Fruit fly (Drosophila melanogaster): ENCODE results near the gene CG12194.

CG12194 gene

dm6 chr2L:4801705-4802216 is 36.4 kb upstream of the CG12194 start, which contains the start of gene slf:
Gene slf, minus strand, starts transcription at chr2L:4801923.
- TF ChIP-seq kay (GFP tag; ENCODE audit: borderline replicate concordance), result no peak
- TF ChIP-seq CG33017 (tag; optimal IDR thresholded peaks at IDR 0.05), result no peak
- no peak for TF ChIP-seq cic (GFP tag; optimal IDR thresholded peaks at IDR 0.05)
- TF ChIP-seq cnc (optimal IDR thresholded peaks at IDR 0.05), result no peak
- no peak for TF ChIP-seq CG5204 (GFP tag; optimal IDR thresholded peaks at IDR 0.05)
- TF ChIP-seq CG7045 (GFP tag; optimal IDR thresholded peaks at IDR 0.05), result no peak
- TF ChIP-seq bab1 (GFP tag; optimal IDR thresholded peaks at IDR 0.05), result no peak
- no peak for TF ChIP-seq ovo (GFP tag; optimal IDR thresholded peaks at IDR 0.05)
- TF ChIP-seq CG14711 (tag; optimal IDR thresholded peaks at IDR 0.05), result no peak

dm6 chr2L:4806109-4806508 is 32.0 kb upstream of the CG12194 start:
- TF ChIP-seq Clk (GFP tag; optimal IDR thresholded peaks at IDR 0.05) (no peak), kay (GFP tag; ENCODE audit: borderline replicate concordance) (no peak), CG33017 (tag; optimal IDR thresholded peaks at IDR 0.05) (no peak), Hr96 (GFP tag; optimal IDR thresholded peaks at IDR 0.05) (no peak), CG11617 (GFP tag; optimal IDR thresholded peaks at IDR 0.05) (no peak), pad (GFP tag; optimal IDR thresholded peaks at IDR 0.05) (no peak), CG14711 (tag; optimal IDR thresholded peaks at IDR 0.05) (no peak), CG12768 (GFP tag; optimal IDR thresholded peaks at IDR 0.05) (no peak), bab1 (GFP tag; optimal IDR thresholded peaks at IDR 0.05) (no peak), tj (GFP tag; optimal IDR thresholded peaks at IDR 0.05) (no peak)

- TF ChIP-seq kay (GFP tag; ENCODE audit: borderline replicate concordance) (peak; percentile 58), cnc (optimal IDR thresholded peaks at IDR 0.05) (no peak)
Observed at dm6 chr2L:4807953-4808604, 30.1 kb upstream of the CG12194 start.

DNA sequence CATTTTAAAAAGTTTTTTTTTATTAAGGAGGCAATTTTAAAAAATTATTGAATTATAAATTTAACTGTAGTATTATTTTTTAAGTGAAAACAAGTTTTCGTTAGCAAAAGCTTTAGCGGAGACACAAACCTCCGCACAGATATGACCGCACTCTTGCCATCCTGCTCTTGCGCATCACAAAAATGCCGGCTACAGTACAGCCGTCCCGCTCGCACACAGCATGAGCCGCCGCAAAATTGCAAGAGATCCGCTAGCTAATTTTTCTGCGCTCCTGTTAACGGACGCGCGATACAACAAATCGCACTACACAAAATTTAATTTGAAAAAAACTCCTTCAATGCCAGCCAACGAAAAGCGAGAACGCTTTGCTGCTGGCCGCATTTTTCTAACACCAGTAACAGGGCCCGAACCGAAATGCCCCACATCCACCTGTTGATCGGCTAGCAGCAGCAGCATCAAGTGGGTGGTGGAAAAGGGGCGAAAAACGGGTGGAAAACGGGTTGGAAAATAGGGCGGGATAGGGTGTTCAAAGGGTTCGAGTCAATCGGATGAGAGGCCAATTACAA is 28.0 kb upstream of the CG12194 start:
- TF ChIP-seq CG33017 (tag; optimal IDR thresholded peaks at IDR 0.05), result peak; percentile 45
- TF ChIP-seq cic (GFP tag; optimal IDR thresholded peaks at IDR 0.05), result peak; percentile 80
- no peak for TF ChIP-seq Clk (GFP tag; optimal IDR thresholded peaks at IDR 0.05)
- TF ChIP-seq ovo (GFP tag; optimal IDR thresholded peaks at IDR 0.05), result peak; percentile 26
- no peak for TF ChIP-seq tj (GFP tag; optimal IDR thresholded peaks at IDR 0.05)
- TF ChIP-seq Hr96 (GFP tag; optimal IDR thresholded peaks at IDR 0.05), result no peak
- peak; percentile 94 for TF ChIP-seq Mnt (GFP tag; optimal IDR thresholded peaks at IDR 0.05)
- peak; percentile 42 for TF ChIP-seq Crg-1 (GFP tag; optimal IDR thresholded peaks at IDR 0.05)
- peak; percentile 81 for TF ChIP-seq bab1 (GFP tag; optimal IDR thresholded peaks at IDR 0.05)
- TF ChIP-seq CG7045 (GFP tag; optimal IDR thresholded peaks at IDR 0.05), result no peak
- peak; percentile 54 for TF ChIP-seq CG7101 (tag; optimal IDR thresholded peaks at IDR 0.05)
- TF ChIP-seq toe (GFP tag; optimal IDR thresholded peaks at IDR 0.05), result no peak
- peak; percentile 47 for TF ChIP-seq CG12768 (GFP tag; optimal IDR thresholded peaks at IDR 0.05)
- TF ChIP-seq cnc (optimal IDR thresholded peaks at IDR 0.05), result no peak
- TF ChIP-seq CG1620 (GFP tag; optimal IDR thresholded peaks at IDR 0.05), result peak; percentile 1
- peak; percentile 11 for TF ChIP-seq CG5204 (GFP tag; optimal IDR thresholded peaks at IDR 0.05)
- no peak for TF ChIP-seq CG14711 (tag; optimal IDR thresholded peaks at IDR 0.05)
- peak; percentile 76 for TF ChIP-seq kay (GFP tag; ENCODE audit: borderline replicate concordance)
- TF ChIP-seq CG11617 (GFP tag; optimal IDR thresholded peaks at IDR 0.05), result no peak
- TF ChIP-seq pad (GFP tag; optimal IDR thresholded peaks at IDR 0.05), result peak; percentile 33

- TF ChIP-seq Hr96 (GFP tag; optimal IDR thresholded peaks at IDR 0.05), result peak; percentile 26
- peak; percentile 68 for TF ChIP-seq kay (GFP tag; ENCODE audit: borderline replicate concordance)
- no peak for TF ChIP-seq CG12768 (GFP tag; optimal IDR thresholded peaks at IDR 0.05)
- TF ChIP-seq bab1 (GFP tag; optimal IDR thresholded peaks at IDR 0.05), result no peak
- peak; percentile 77 for TF ChIP-seq CG11617 (GFP tag; optimal IDR thresholded peaks at IDR 0.05)
- peak; percentile 11 for TF ChIP-seq CG33017 (tag; optimal IDR thresholded peaks at IDR 0.05)
- no peak for TF ChIP-seq cic (GFP tag; optimal IDR thresholded peaks at IDR 0.05)
- peak; percentile 39 for TF ChIP-seq tj (GFP tag; optimal IDR thresholded peaks at IDR 0.05)
- TF ChIP-seq ovo (GFP tag; optimal IDR thresholded peaks at IDR 0.05), result no peak
- TF ChIP-seq CG7045 (GFP tag; optimal IDR thresholded peaks at IDR 0.05), result peak; percentile 63
- peak; percentile 11 for TF ChIP-seq CG7101 (tag; optimal IDR thresholded peaks at IDR 0.05)
- peak; percentile 37 for TF ChIP-seq toe (GFP tag; optimal IDR thresholded peaks at IDR 0.05)
- TF ChIP-seq CG1620 (GFP tag; optimal IDR thresholded peaks at IDR 0.05), result peak; percentile 11
- peak; percentile 70 for TF ChIP-seq CG5204 (GFP tag; optimal IDR thresholded peaks at IDR 0.05)
- TF ChIP-seq Clk (GFP tag; optimal IDR thresholded peaks at IDR 0.05), result no peak
- peak; percentile 5 for TF ChIP-seq Crg-1 (GFP tag; optimal IDR thresholded peaks at IDR 0.05)
- no peak for TF ChIP-seq Mnt (GFP tag; optimal IDR thresholded peaks at IDR 0.05)
- peak; percentile 18 for TF ChIP-seq CG14711 (tag; optimal IDR thresholded peaks at IDR 0.05)
- TF ChIP-seq cnc (optimal IDR thresholded peaks at IDR 0.05), result no peak
- peak; percentile 27 for TF ChIP-seq pad (GFP tag; optimal IDR thresholded peaks at IDR 0.05)
Observed at dm6 chr2L:4810697-4811490, 27.3 kb upstream of the CG12194 start.
